Fruit fly (Drosophila melanogaster): ENCODE data around the gene sd.

DNA sequence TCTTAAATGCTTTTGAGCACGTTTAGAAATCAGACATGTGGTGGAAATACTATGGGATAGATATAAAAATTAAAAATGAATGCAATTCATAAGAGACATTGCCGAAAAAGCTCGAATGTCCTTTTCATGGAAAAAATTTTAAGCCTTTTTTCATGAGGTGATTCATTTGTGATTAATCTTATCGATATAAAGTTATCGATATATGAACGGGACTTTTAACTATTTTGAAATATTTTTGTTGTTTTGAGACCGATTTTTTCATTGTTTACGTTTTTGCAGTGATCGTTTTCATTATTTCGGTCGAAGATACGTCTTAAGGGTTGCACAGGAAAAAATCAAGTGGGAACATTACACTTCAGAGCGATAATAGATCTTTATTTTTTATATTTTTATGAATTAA, 55.2 kb downstream of the sd start, which contains the start of gene AlkB:
- TF ChIP-seq CG31441 (GFP tag; IDR thresholded peaks at IDR 0.05) (no peak), ATbp (GFP tag; optimal IDR thresholded peaks at IDR 0.05) (no peak), E2f1 (GFP tag; IDR thresholded peaks at IDR 0.05) (no peak), MTF-1 (GFP tag; optimal IDR thresholded peaks at IDR 0.05; ENCODE audit: borderline replicate concordance) (no peak), CG11695 (GFP tag; IDR thresholded peaks at IDR 0.05) (no peak), Abd-B (GFP tag; optimal IDR thresholded peaks at IDR 0.05) (no peak), Hand (GFP tag; optimal IDR thresholded peaks at IDR 0.05) (no peak)
